Fruit fly (Drosophila melanogaster) whole organism, pupa: ENCODE results near the gene Pex12.

Experiments used
- CG10348 ChIP-seq: fragments of 200-800 bp; sonication (Bioruptor generic); IDR thresholded peaks from 2 replicates; pipeline ENCODE4 v1.3.6; 2022; ENCODE audit warnings: missing biosample characterization, missing genetic modification characterization
- CG12605 ChIP-seq: fragments of 200-800 bp; sonication (Bioruptor generic); IDR thresholded peaks from 2 replicates; pipeline ENCODE4 v1.3.6; 2022; ENCODE audit warnings: missing biosample characterization, missing genetic modification characterization
- CG13204 ChIP-seq: fragments of 200-800 bp; sonication (Bioruptor generic); optimal IDR thresholded peaks from 2 replicates; lab custom pipeline; 2018; ENCODE audit warnings: missing biosample characterization, mild to moderate bottlenecking, missing genetic modification characterization, moderate library complexity
- CG14655 ChIP-seq: fragments of 200-800 bp; sonication (Bioruptor generic); optimal IDR thresholded peaks from 3 replicates; lab custom pipeline; 2017; ENCODE audit warnings: mild to moderate bottlenecking, missing biosample characterization, missing genetic modification reagents, missing genetic modification characterization
- CG15710 ChIP-seq: fragments of 200-800 bp; sonication (Bioruptor generic); optimal IDR thresholded peaks from 2 replicates; lab custom pipeline; 2018; ENCODE audit warnings: missing biosample characterization, mild to moderate bottlenecking, missing genetic modification characterization, moderate library complexity
- CG17806 ChIP-seq: fragments of 200-800 bp; sonication (Bioruptor generic); optimal IDR thresholded peaks from 2 replicates; lab custom pipeline; 2018; ENCODE audit warnings: missing biosample characterization, mild to moderate bottlenecking, missing genetic modification characterization, moderate library complexity
- CG32121 ChIP-seq: fragments of 200-800 bp; sonication (Bioruptor generic); IDR thresholded peaks from 2 replicates; pipeline ENCODE4 v1.3.6; 2022; ENCODE audit warnings: missing biosample characterization, missing genetic modification characterization
- CG34367 ChIP-seq: fragments of 200-800 bp; sonication (Bioruptor generic); optimal IDR thresholded peaks from 2 replicates; lab custom pipeline; 2018; ENCODE audit warnings: missing biosample characterization, mild to moderate bottlenecking, missing genetic modification characterization
- CG4496 ChIP-seq: fragments of 200-800 bp; sonication (Bioruptor generic); IDR thresholded peaks from 3 replicates; pipeline ENCODE4 v1.3.6; 2022; ENCODE audit warnings: missing biosample characterization, missing genetic modification characterization
- CG8159 ChIP-seq: fragments of 200-800 bp; sonication (Bioruptor generic); optimal IDR thresholded peaks from 3 replicates; lab custom pipeline; 2018; ENCODE audit warnings: missing biosample characterization, mild to moderate bottlenecking, missing genetic modification characterization, moderate library complexity
- CG8301 ChIP-seq: fragments of 200-800 bp; sonication (Bioruptor generic); optimal IDR thresholded peaks from 2 replicates; lab custom pipeline; 2018; ENCODE audit warnings: missing biosample characterization, mild to moderate bottlenecking, missing genetic modification characterization
- CG9948 ChIP-seq: fragments of 200-800 bp; sonication (Bioruptor generic); optimal IDR thresholded peaks from 2 replicates; lab custom pipeline; 2018; ENCODE audit warnings: missing biosample characterization, mild to moderate bottlenecking, missing genetic modification characterization, moderate library complexity
- D1 ChIP-seq: fragments of 200-800 bp; sonication (Bioruptor generic); optimal IDR thresholded peaks from 2 replicates; lab custom pipeline; 2018; ENCODE audit warnings: missing biosample characterization, mild to moderate bottlenecking, missing genetic modification characterization, moderate library complexity
- EcR ChIP-seq: fragments of 200-800 bp; sonication (Bioruptor generic); optimal IDR thresholded peaks from 3 replicates; lab custom pipeline; 2019; ENCODE audit warnings: missing biosample characterization, missing genetic modification characterization, mild to moderate bottlenecking, moderate library complexity, missing genetic modification reagents
- Ets98B ChIP-seq: fragments of 200-800 bp; sonication (Bioruptor generic); IDR thresholded peaks from 2 replicates; pipeline ENCODE4 v1.3.6; 2022; ENCODE audit warnings: missing biosample characterization, missing genetic modification characterization
- Pif1A ChIP-seq: fragments of 200-800 bp; sonication (Bioruptor generic); optimal IDR thresholded peaks from 3 replicates; lab custom pipeline; 2016; ENCODE audit warnings: missing biosample characterization, missing genetic modification characterization
- Pif1B ChIP-seq: fragments of 200-800 bp; sonication (Bioruptor generic); optimal IDR thresholded peaks from 3 replicates; lab custom pipeline; 2016; ENCODE audit warnings: missing biosample characterization, missing genetic modification characterization
- Snoo ChIP-seq: fragments of 200-800 bp; sonication (Bioruptor generic); optimal IDR thresholded peaks from 3 replicates; lab custom pipeline; 2017; ENCODE audit warnings: missing biosample characterization, mild to moderate bottlenecking, missing genetic modification characterization, inconsistent platforms
- fd96Ca ChIP-seq: fragments of 200-800 bp; sonication (Bioruptor generic); IDR thresholded peaks from 3 replicates; pipeline ENCODE4 v1.3.6; 2022; ENCODE audit warnings: missing biosample characterization, missing genetic modification characterization
- gl ChIP-seq: fragments of 200-800 bp; sonication (Bioruptor generic); optimal IDR thresholded peaks from 2 replicates; lab custom pipeline; 2018; ENCODE audit warnings: missing biosample characterization, mild to moderate bottlenecking, missing genetic modification characterization
- rn ChIP-seq: fragments of 200-800 bp; sonication (Bioruptor generic); IDR thresholded peaks from 2 replicates; pipeline ENCODE4 v1.3.6; 2022; ENCODE audit warnings: missing biosample characterization, missing genetic modification characterization

Gene Pex12

dm6 chr2L:815785-816389 is at the start of gene Pex12, which contains the start of gene Saf6:
TSS of gene Pex12 (plus strand) at chr2L:815993.
TSS of gene Saf6 (minus strand) at chr2L:815950.
- TF ChIP-seq CG34367 (tag; lab: Kevin White, UChicago) (no peak), gl (peak; percentile 2), Pif1A (GFP tag; lab: Kevin White, UChicago) (no peak), rn (GFP tag; lab: Robert Waterston, UW) (no peak), Snoo (no peak), CG4496 (GFP tag; lab: Robert Waterston, UW) (no peak), Ets98B (GFP tag; lab: Robert Waterston, UW) (no peak), fd96Ca (no peak)

dm6 chr2L:773247-773646 is 42.5 kb upstream of the Pex12 start, which contains the start of gene CG12506:
TSS of gene CG12506 (plus strand) at chr2L:773547.
- TF ChIP-seq Snoo: no peak
- no peak for TF ChIP-seq gl
- no peak for TF ChIP-seq CG32121 (GFP tag; lab: Robert Waterston, UW)
- no peak for TF ChIP-seq EcR (GFP tag; lab: Kevin White, UChicago)
- no peak for TF ChIP-seq Pif1B (GFP tag; lab: Kevin White, UChicago)
- TF ChIP-seq rn (GFP tag; lab: Robert Waterston, UW): no peak
- TF ChIP-seq fd96Ca: no peak
- TF ChIP-seq D1 (tag; lab: Kevin White, UChicago): no peak
- no peak for TF ChIP-seq Pif1A (GFP tag; lab: Kevin White, UChicago)
- no peak for TF ChIP-seq CG15710
- no peak for TF ChIP-seq CG13204 (GFP tag; lab: Kevin White, UChicago)
- no peak for TF ChIP-seq CG8301
- TF ChIP-seq CG34367 (tag; lab: Kevin White, UChicago): no peak
- TF ChIP-seq CG8159 (tag; lab: Kevin White, UChicago): no peak
- no peak for TF ChIP-seq CG12605

- no peak for TF ChIP-seq CG17806 (tag; lab: Kevin White, UChicago)
- TF ChIP-seq CG12605: no peak
- no peak for TF ChIP-seq EcR (GFP tag; lab: Kevin White, UChicago)
- no peak for TF ChIP-seq CG15710
Observed at dm6 chr2L:776236-776635, 39.6 kb upstream of the Pex12 start, which contains the start of gene CG13946. TSS of gene CG13946 (plus strand) at chr2L:776536.

- TF ChIP-seq fd96Ca: no peak
- no peak for TF ChIP-seq rn (GFP tag; lab: Robert Waterston, UW)
- TF ChIP-seq gl: no peak
- no peak for TF ChIP-seq CG8301
- TF ChIP-seq CG17806 (tag; lab: Kevin White, UChicago): no peak
- TF ChIP-seq CG32121 (GFP tag; lab: Robert Waterston, UW): no peak
- TF ChIP-seq D1 (tag; lab: Kevin White, UChicago): no peak
- no peak for TF ChIP-seq CG15710
- no peak for TF ChIP-seq CG8159 (tag; lab: Kevin White, UChicago)
- no peak for TF ChIP-seq CG34367 (tag; lab: Kevin White, UChicago)
- no peak for TF ChIP-seq CG9948 (tag; lab: Kevin White, UChicago)
- no peak for TF ChIP-seq CG14655
- TF ChIP-seq Pif1A (GFP tag; lab: Kevin White, UChicago): no peak
- TF ChIP-seq EcR (GFP tag; lab: Kevin White, UChicago): no peak
- no peak for TF ChIP-seq CG13204 (GFP tag; lab: Kevin White, UChicago)
- no peak for TF ChIP-seq CG4496 (GFP tag; lab: Robert Waterston, UW)
- no peak for TF ChIP-seq Ets98B (GFP tag; lab: Robert Waterston, UW)
- TF ChIP-seq CG12605: no peak
Observed at dm6 chr2L:779123-779584, 36.6 kb upstream of the Pex12 start, which contains the start of gene CG13947. TSS of gene CG13947 (plus strand) at chr2L:779173.

DNA sequence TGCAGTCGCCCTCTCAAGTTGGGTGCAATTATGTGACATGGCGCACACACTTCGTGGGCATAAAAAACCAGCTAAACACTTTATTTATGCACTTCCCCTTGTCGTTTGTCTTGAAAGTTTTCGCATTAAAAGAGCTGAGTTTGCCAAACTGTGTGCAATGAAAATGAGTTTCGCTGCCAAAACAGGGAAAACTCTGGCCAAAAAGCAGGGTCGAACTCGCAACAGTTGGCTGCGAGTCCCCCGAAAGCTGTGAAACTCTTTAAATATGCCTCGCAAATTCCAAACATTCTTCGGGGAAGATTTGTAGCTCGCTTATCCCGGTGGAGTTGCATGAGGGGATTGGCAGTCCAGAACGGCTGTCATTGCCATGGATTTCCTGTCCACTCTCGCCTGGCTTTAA is 35.6 kb upstream of the Pex12 start, which contains the start of gene Gr21a:
Gene Gr21a (plus strand): TSS at position 301 of the 400 bp plus-strand sequence.
- no peak for TF ChIP-seq CG9948 (tag; lab: Kevin White, UChicago)
- TF ChIP-seq rn (GFP tag; lab: Robert Waterston, UW): no peak
- TF ChIP-seq CG15710: no peak
- TF ChIP-seq Ets98B (GFP tag; lab: Robert Waterston, UW): no peak
- TF ChIP-seq Pif1B (GFP tag; lab: Kevin White, UChicago): no peak
- TF ChIP-seq CG8301: no peak
- no peak for TF ChIP-seq EcR (GFP tag; lab: Kevin White, UChicago)
- no peak for TF ChIP-seq CG34367 (tag; lab: Kevin White, UChicago)
- no peak for TF ChIP-seq CG4496 (GFP tag; lab: Robert Waterston, UW)
- no peak for TF ChIP-seq Pif1A (GFP tag; lab: Kevin White, UChicago)
- no peak for TF ChIP-seq CG17806 (tag; lab: Kevin White, UChicago)
- TF ChIP-seq CG8159 (tag; lab: Kevin White, UChicago): no peak
- TF ChIP-seq Snoo: no peak
- TF ChIP-seq D1 (tag; lab: Kevin White, UChicago): no peak
- no peak for TF ChIP-seq CG10348 (GFP tag; lab: Robert Waterston, UW)
- TF ChIP-seq CG32121 (GFP tag; lab: Robert Waterston, UW): no peak

DNA sequence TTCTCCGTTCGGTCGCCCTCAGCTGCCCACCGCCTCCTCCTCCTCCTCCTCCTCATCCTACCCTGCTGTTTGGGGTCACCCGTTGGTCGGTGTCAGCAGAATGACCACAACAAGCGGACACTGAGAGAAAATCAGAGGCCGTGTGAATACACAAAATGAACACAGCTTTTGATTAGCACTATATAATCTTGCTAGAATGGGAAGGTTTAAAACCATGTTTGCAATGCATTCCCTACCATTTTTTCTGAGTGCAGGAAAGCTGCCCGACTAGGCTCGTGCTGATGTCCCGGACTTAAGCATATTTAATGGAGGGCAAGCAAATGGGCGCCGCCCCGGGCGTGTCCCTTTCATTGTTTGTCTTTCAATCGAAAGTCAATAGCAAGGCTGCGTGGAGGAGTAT is 34.9 kb upstream of the Pex12 start:
- TF ChIP-seq CG4496 (GFP tag; lab: Robert Waterston, UW) (no peak), Pif1A (GFP tag; lab: Kevin White, UChicago) (no peak), CG34367 (tag; lab: Kevin White, UChicago) (no peak), CG9948 (tag; lab: Kevin White, UChicago) (no peak), fd96Ca (no peak)
